Worm (Caenorhabditis elegans) whole organism, young adult: ENCODE results near the gene srb-11.

ENCODE experiments used
- B0019.2 ChIP-seq: fragments of 200-800 bp; sonication (Bioruptor generic); conservative IDR thresholded peaks from 2 replicates; pipeline ENCODE4 v1.3.6; 2022; ENCODE audit warnings: missing genetic modification reagents, missing genetic modification characterization, missing compliant biosample characterization
- F37B4.10 ChIP-seq: fragments of 200-800 bp; sonication (Bioruptor generic); IDR thresholded peaks from 2 replicates; pipeline ENCODE4 v1.3.6; 2022; ENCODE audit warnings: missing genetic modification characterization, missing compliant biosample characterization
- athp-1 ChIP-seq: sonication (generic microtip); optimal IDR thresholded peaks from 2 replicates; lab custom pipeline; 2017; ENCODE audit warnings: mild to moderate bottlenecking, missing genetic modification characterization, missing compliant biosample characterization
- dpl-1 ChIP-seq: fragments of 150-350 bp; optimal IDR thresholded peaks from 2 replicates; lab custom pipeline; 2014; ENCODE audit warnings: missing biosample characterization, missing genetic modification reagents, missing genetic modification characterization
- egrh-3 ChIP-seq: fragments of 200-800 bp; sonication (Bioruptor generic); IDR thresholded peaks from 2 replicates; pipeline ENCODE4 v1.3.6; 2022; ENCODE audit warnings: missing genetic modification reagents, missing genetic modification characterization, missing compliant biosample characterization
- him-1 ChIP-seq: sonication (generic microtip); optimal IDR thresholded peaks from 2 replicates; lab custom pipeline; 2016; ENCODE audit warnings: missing genotype, missing genetic modification reagents, missing genetic modification characterization, missing compliant biosample characterization
- hlh-12 ChIP-seq: sonication (generic microtip); optimal IDR thresholded peaks from 2 replicates; lab custom pipeline; 2016; ENCODE audit warnings: missing genetic modification characterization, missing compliant biosample characterization
- let-526 ChIP-seq: fragments of 200-800 bp; sonication (Bioruptor generic); IDR thresholded peaks from 2 replicates; pipeline ENCODE4 v1.3.6; 2022; ENCODE audit warnings: missing genetic modification reagents, missing genetic modification characterization, missing compliant biosample characterization
- mel-28 ChIP-seq: sonication (generic microtip); optimal IDR thresholded peaks from 2 replicates; lab custom pipeline; 2016; ENCODE audit warnings: borderline replicate concordance, mild to moderate bottlenecking, missing genetic modification characterization, missing compliant biosample characterization
- nhr-80 ChIP-seq: sonication (generic microtip); optimal IDR thresholded peaks from 2 replicates; lab custom pipeline; 2016; ENCODE audit warnings: missing genetic modification characterization, missing compliant biosample characterization
- pha-4 ChIP-seq: fragments of 150-350 bp; sonication (generic microtip); optimal IDR thresholded peaks from 2 replicates; lab custom pipeline; 2014; ENCODE audit warnings: missing biosample characterization, missing genetic modification reagents, missing genetic modification characterization
- snpc-4 ChIP-seq, 5 experiments: fragments of 150-350 bp in 1 of 5; sonication (generic microtip) in 4 of 5; optimal IDR thresholded peaks; 2 replicates each; lab custom pipeline; 2014 to 2018; ENCODE audit warnings: missing genetic modification characterization in 5 of 5, missing biosample characterization in 3 of 5, antibody characterized with exemption in 2 of 5, mild to moderate bottlenecking in 2 of 5, missing compliant biosample characterization in 2 of 5, missing genotype in 2 of 5, moderate library complexity in 2 of 5, missing genetic modification reagents in 1 of 5
- unc-62 ChIP-seq: fragments of 150-350 bp; optimal IDR thresholded peaks from 2 replicates; lab custom pipeline; 2014; ENCODE audit warnings: missing biosample characterization, missing genetic modification reagents, missing genetic modification characterization
- ztf-18 ChIP-seq: sonication (generic microtip); optimal IDR thresholded peaks from 2 replicates; lab custom pipeline; 2016; ENCODE audit warnings: missing genotype, mild to moderate bottlenecking, missing genetic modification characterization, missing compliant biosample characterization

ce11 chrIII:6488916-6489315 lies 3.8 kb downstream of the srb-11 start:
- TF ChIP-seq unc-62 = no peak
- TF ChIP-seq him-1 (tag; lab: Kevin White, UChicago) = no peak
- TF ChIP-seq snpc-4 (GFP tag; optimal IDR thresholded peaks at IDR 0.05; lab: Kevin White, UChicago) = no peak
- TF ChIP-seq snpc-4 (tag; optimal IDR thresholded peaks at IDR 0.05; lab: Kevin White, UChicago) = peak in 1 of 4 experiments; percentile 1
- TF ChIP-seq dpl-1 = peak; percentile 24
- no peak for TF ChIP-seq B0019.2 (GFP tag; lab: Robert Waterston, UW)
- no peak for TF ChIP-seq nhr-80 (tag; lab: Kevin White, UChicago)
- TF ChIP-seq athp-1 (tag; lab: Kevin White, UChicago) = no peak
- TF ChIP-seq F37B4.10 = no peak
- no peak for TF ChIP-seq ztf-18 (tag; lab: Kevin White, UChicago)
- no peak for TF ChIP-seq pha-4
- TF ChIP-seq hlh-12 = no peak
- TF ChIP-seq mel-28 (tag; lab: Kevin White, UChicago) = no peak
- no peak for TF ChIP-seq let-526
- no peak for TF ChIP-seq egrh-3 (GFP tag; lab: Robert Waterston, UW)
